Worm (Caenorhabditis elegans) whole organism, L4 larva: ENCODE data around the gene T19C3.4.

ENCODE experiments used
- D1046.2 ChIP-seq: fragments of 200-800 bp; sonication (Bioruptor generic); IDR thresholded peaks from 2 replicates; pipeline ENCODE4 v1.3.6; 2022; ENCODE audit warnings: missing genetic modification characterization, missing compliant biosample characterization
- F10B5.3 ChIP-seq: sonication (generic microtip); optimal IDR thresholded peaks from 2 replicates; lab custom pipeline; 2016; ENCODE audit warnings: mild to moderate bottlenecking, missing genetic modification characterization, missing compliant biosample characterization
- F26F4.8 ChIP-seq: fragments of 200-800 bp; sonication (Bioruptor generic); conservative IDR thresholded peaks from 2 replicates; pipeline ENCODE4 v1.3.6; 2022; ENCODE audit warnings: missing genetic modification characterization, missing compliant biosample characterization
- F37D6.2 ChIP-seq: sonication (generic microtip); optimal IDR thresholded peaks from 2 replicates; lab custom pipeline; 2016; ENCODE audit warnings: mild to moderate bottlenecking, missing genetic modification characterization, missing compliant biosample characterization
- F49E8.2 ChIP-seq: sonication (generic microtip); optimal IDR thresholded peaks from 2 replicates; lab custom pipeline; 2016; ENCODE audit warnings: missing compliant biosample characterization, mild to moderate bottlenecking, missing genetic modification characterization, borderline replicate concordance
- R02D3.7 ChIP-seq: fragments of 150-350 bp; sonication (generic microtip); optimal IDR thresholded peaks from 3 replicates; lab custom pipeline; 2014; ENCODE audit warnings: missing biosample characterization, missing genetic modification characterization
- T26A8.4 ChIP-seq: fragments of 200-800 bp; sonication (Bioruptor generic); IDR thresholded peaks from 2 replicates; pipeline ENCODE4 v1.3.6; 2022; ENCODE audit warnings: missing genetic modification characterization, missing compliant biosample characterization
- Y105C5A.15 ChIP-seq: fragments of 200-800 bp; sonication (Bioruptor generic); IDR thresholded peaks from 2 replicates; pipeline ENCODE4 v1.3.6; 2022; ENCODE audit warnings: missing genetic modification characterization, missing compliant biosample characterization
- ZK337.2 ChIP-seq: fragments of 200-800 bp; sonication (Bioruptor generic); IDR thresholded peaks from 2 replicates; pipeline ENCODE4 v1.3.6; 2022; ENCODE audit warnings: missing genetic modification reagents, missing genetic modification characterization, missing compliant biosample characterization
- ZK546.5 ChIP-seq, 2 experiments: sonication (generic microtip); optimal IDR thresholded peaks; 2 replicates each; lab custom pipeline; 2017; ENCODE audit warnings: missing biosample characterization in 2 of 2, missing genetic modification characterization in 2 of 2
- aha-1 ChIP-seq: fragments of 150-350 bp; peaks from one replicate; lab custom pipeline; 2014; ENCODE audit warnings: missing biosample characterization, missing genetic modification characterization
- ama-1 ChIP-seq: fragments of 150-350 bp; optimal IDR thresholded peaks from 2 replicates; lab custom pipeline; 2014; ENCODE audit warnings: inconsistent platforms, mixed read lengths
- arid-1 ChIP-seq: fragments of 200-800 bp; sonication (Bioruptor generic); conservative IDR thresholded peaks from 2 replicates; pipeline ENCODE4 v1.3.6; 2022; ENCODE audit warnings: missing genetic modification reagents, missing genetic modification characterization, missing compliant biosample characterization
- ceh-62 ChIP-seq: sonication (generic microtip); optimal IDR thresholded peaks from 2 replicates; lab custom pipeline; 2017; ENCODE audit warnings: missing biosample characterization, missing genetic modification characterization
- cey-2 ChIP-seq: sonication (generic microtip); optimal IDR thresholded peaks from 3 replicates; lab custom pipeline; 2017; ENCODE audit warnings: missing genetic modification characterization, mild to moderate bottlenecking, missing compliant biosample characterization, antibody characterized with exemption, borderline replicate concordance; ENCODE audit not compliant: insufficient read depth
- daf-16 ChIP-seq, 3 experiments: sonication (generic microtip); optimal IDR thresholded peaks; 2 replicates each; lab custom pipeline; 2016 to 2017; ENCODE audit warnings: missing genetic modification characterization in 3 of 3, missing genetic modification reagents in 3 of 3, mild to moderate bottlenecking in 2 of 3, missing compliant biosample characterization in 2 of 3, missing biosample characterization in 1 of 3, moderate library complexity in 1 of 3
- dmd-6 ChIP-seq: fragments of 200-800 bp; sonication (Bioruptor generic); IDR thresholded peaks from 2 replicates; pipeline ENCODE4 v1.3.6; 2022; ENCODE audit warnings: missing genetic modification reagents, missing genetic modification characterization, missing compliant biosample characterization
- dmd-8 ChIP-seq: fragments of 200-800 bp; sonication (Bioruptor generic); IDR thresholded peaks from 2 replicates; pipeline ENCODE4 v1.3.6; 2022; ENCODE audit warnings: missing genetic modification characterization, missing compliant biosample characterization
- duxl-1 ChIP-seq: sonication (generic microtip); optimal IDR thresholded peaks from 2 replicates; lab custom pipeline; 2016; ENCODE audit warnings: mild to moderate bottlenecking, missing genetic modification characterization, moderate library complexity, missing compliant biosample characterization; ENCODE audit not compliant: poor library complexity
- dve-1 ChIP-seq: sonication (generic microtip); optimal IDR thresholded peaks from 2 replicates; lab custom pipeline; 2017; ENCODE audit warnings: antibody characterized with exemption, mild to moderate bottlenecking, missing genetic modification characterization, missing compliant biosample characterization; ENCODE audit not compliant: insufficient read depth
- fkh-10 ChIP-seq: fragments of 150-350 bp; optimal IDR thresholded peaks from 2 replicates; lab custom pipeline; 2014; ENCODE audit warnings: missing biosample characterization, missing genetic modification reagents, missing genetic modification characterization
- fos-1 ChIP-seq: fragments of 150-350 bp; optimal IDR thresholded peaks from 2 replicates; lab custom pipeline; 2014; ENCODE audit warnings: missing biosample characterization, missing genetic modification characterization
- gei-8 ChIP-seq: fragments of 200-800 bp; sonication (Bioruptor generic); optimal IDR thresholded peaks from 2 replicates; lab custom pipeline; 2018; ENCODE audit warnings: mild to moderate bottlenecking, missing genetic modification characterization, missing compliant biosample characterization
- hif-1 ChIP-seq, 2 experiments: sonication (generic microtip); optimal IDR thresholded peaks; 2 replicates each; lab custom pipeline; 2016 to 2017; ENCODE audit warnings: missing compliant biosample characterization in 2 of 2, missing genetic modification characterization in 2 of 2, missing genetic modification reagents in 2 of 2, missing genotype in 2 of 2, mild to moderate bottlenecking in 1 of 2
- hlh-30 ChIP-seq: sonication (generic microtip); optimal IDR thresholded peaks from 2 replicates; lab custom pipeline; 2017; ENCODE audit warnings: antibody characterized with exemption, mild to moderate bottlenecking, missing genetic modification characterization, missing compliant biosample characterization; ENCODE audit not compliant: insufficient read depth
- jun-1 ChIP-seq: fragments of 150-350 bp; optimal IDR thresholded peaks from 2 replicates; lab custom pipeline; 2014; ENCODE audit warnings: missing biosample characterization, missing genetic modification reagents, missing genetic modification characterization
- lin-38 ChIP-seq: fragments of 200-800 bp; sonication (Bioruptor generic); IDR thresholded peaks from 2 replicates; pipeline ENCODE4 v1.3.6; 2022; ENCODE audit warnings: missing genetic modification reagents, missing genetic modification characterization, missing compliant biosample characterization
- lin-39 ChIP-seq: fragments of 150-350 bp; optimal IDR thresholded peaks from 2 replicates; lab custom pipeline; 2014; ENCODE audit warnings: missing biosample characterization, missing genetic modification reagents, missing genetic modification characterization
- lir-3 ChIP-seq: sonication (generic microtip); optimal IDR thresholded peaks from 2 replicates; lab custom pipeline; 2016; ENCODE audit warnings: mild to moderate bottlenecking, missing genetic modification characterization, missing compliant biosample characterization
- lsy-2 ChIP-seq, 2 experiments: fragments of 150-350 bp in 1 of 2; sonication (generic microtip) in 1 of 2; optimal IDR thresholded peaks; 2 replicates each; lab custom pipeline; 2014 to 2017; ENCODE audit warnings: missing biosample characterization in 2 of 2, missing genetic modification characterization in 2 of 2
- mdl-1 ChIP-seq, 2 experiments: fragments of 150-350 bp in 1 of 2; sonication (generic microtip) in 1 of 2; optimal IDR thresholded peaks; 2 replicates each; lab custom pipeline; 2014 to 2017; ENCODE audit warnings: missing biosample characterization in 2 of 2, missing genetic modification characterization in 2 of 2
- mdt-29 ChIP-seq: fragments of 200-800 bp; sonication (Bioruptor generic); IDR thresholded peaks from 2 replicates; pipeline ENCODE4 v1.3.6; 2022; ENCODE audit warnings: missing genetic modification reagents, missing genetic modification characterization, missing compliant biosample characterization
- mep-1 ChIP-seq: fragments of 150-350 bp; sonication (generic microtip); optimal IDR thresholded peaks from 3 replicates; lab custom pipeline; 2014; ENCODE audit warnings: missing biosample characterization, missing genetic modification characterization
- nhr-10 ChIP-seq: fragments of 150-350 bp; optimal IDR thresholded peaks from 2 replicates; lab custom pipeline; 2014; ENCODE audit warnings: missing biosample characterization, missing genetic modification characterization
- nhr-11 ChIP-seq: fragments of 150-350 bp; optimal IDR thresholded peaks from 2 replicates; lab custom pipeline; 2014; ENCODE audit warnings: missing biosample characterization, missing genetic modification characterization
- nhr-28 ChIP-seq: fragments of 150-350 bp; optimal IDR thresholded peaks from 2 replicates; lab custom pipeline; 2014; ENCODE audit warnings: missing biosample characterization, missing genetic modification characterization
- nhr-6 ChIP-seq: fragments of 150-350 bp; optimal IDR thresholded peaks from 2 replicates; lab custom pipeline; 2014; ENCODE audit warnings: missing biosample characterization, missing genetic modification characterization
- nhr-77 ChIP-seq: fragments of 150-350 bp; optimal IDR thresholded peaks from 2 replicates; lab custom pipeline; 2014; ENCODE audit warnings: missing biosample characterization, missing genetic modification characterization
- rbr-2 ChIP-seq: sonication (generic microtip); optimal IDR thresholded peaks from 2 replicates; lab custom pipeline; 2016; ENCODE audit warnings: missing genotype, missing genetic modification characterization, missing compliant biosample characterization
- skn-1 ChIP-seq: fragments of 150-350 bp; optimal IDR thresholded peaks from 2 replicates; lab custom pipeline; 2014; ENCODE audit warnings: missing biosample characterization, missing genetic modification characterization
- spr-3 ChIP-seq: fragments of 200-800 bp; sonication (Bioruptor generic); optimal IDR thresholded peaks from 2 replicates; lab custom pipeline; 2018; ENCODE audit warnings: mild to moderate bottlenecking, missing genetic modification characterization, missing compliant biosample characterization
- unc-62 ChIP-seq, 3 experiments: fragments of 150-350 bp in 1 of 3; sonication (generic microtip); optimal IDR thresholded peaks in 2 of 3; peaks in 1 of 3; 1 replicate in 1 of 3; 2 replicates in 2 of 3; lab custom pipeline; 2014 to 2017; ENCODE audit warnings: missing biosample characterization in 3 of 3, missing genetic modification characterization in 3 of 3, missing genetic modification reagents in 3 of 3, missing genotype in 1 of 3
- zag-1 ChIP-seq: fragments of 150-350 bp; optimal IDR thresholded peaks from 2 replicates; lab custom pipeline; 2014; ENCODE audit warnings: missing biosample characterization, missing genetic modification characterization
- zfp-2 ChIP-seq: sonication (generic microtip); optimal IDR thresholded peaks from 2 replicates; lab custom pipeline; 2016; ENCODE audit warnings: mild to moderate bottlenecking, missing genetic modification characterization, missing compliant biosample characterization
- zfp-3 ChIP-seq: fragments of 200-800 bp; sonication (Bioruptor generic); conservative IDR thresholded peaks from 2 replicates; pipeline ENCODE4 v1.3.6; 2022; ENCODE audit warnings: missing genetic modification reagents, missing genetic modification characterization, missing compliant biosample characterization

Gene T19C3.4

DNA sequence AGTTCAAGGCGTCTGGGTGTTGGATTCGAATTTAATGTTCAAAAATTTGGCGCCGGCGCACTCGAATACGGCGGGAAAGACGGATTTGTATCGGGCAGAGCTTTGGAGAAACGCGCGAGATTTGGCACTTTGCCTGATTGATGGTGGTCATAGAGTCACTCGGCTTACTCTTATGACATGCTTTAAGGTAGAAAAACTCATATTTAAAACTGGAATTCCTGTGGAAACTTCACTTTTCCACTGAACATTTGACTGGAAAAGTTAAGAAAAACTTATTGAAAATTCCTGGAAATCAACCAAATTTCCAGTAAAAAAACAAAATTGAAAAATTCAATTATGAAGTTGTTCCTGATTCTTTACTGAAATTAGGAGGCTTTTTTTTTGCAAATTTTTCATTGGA lies 24.6 kb upstream of the T19C3.4 start:
- TF ChIP-seq skn-1 (tag; lab: Kevin White, UChicago) = no peak
- TF ChIP-seq unc-62 (GFP tag; optimal IDR thresholded peaks at IDR 0.05 in 1 of 2; lab: Kevin White, UChicago) = peak in 1 of 2 experiments; percentile 57
- no peak for TF ChIP-seq unc-62 (tag; optimal IDR thresholded peaks at IDR 0.05; lab: Kevin White, UChicago)
- no peak for TF ChIP-seq lin-39 (tag; lab: Kevin White, UChicago)
- no peak for TF ChIP-seq mdl-1 (tag; optimal IDR thresholded peaks at IDR 0.05; lab: Kevin White, UChicago)
- TF ChIP-seq, all 104 proteins: peak for 1

DNA sequence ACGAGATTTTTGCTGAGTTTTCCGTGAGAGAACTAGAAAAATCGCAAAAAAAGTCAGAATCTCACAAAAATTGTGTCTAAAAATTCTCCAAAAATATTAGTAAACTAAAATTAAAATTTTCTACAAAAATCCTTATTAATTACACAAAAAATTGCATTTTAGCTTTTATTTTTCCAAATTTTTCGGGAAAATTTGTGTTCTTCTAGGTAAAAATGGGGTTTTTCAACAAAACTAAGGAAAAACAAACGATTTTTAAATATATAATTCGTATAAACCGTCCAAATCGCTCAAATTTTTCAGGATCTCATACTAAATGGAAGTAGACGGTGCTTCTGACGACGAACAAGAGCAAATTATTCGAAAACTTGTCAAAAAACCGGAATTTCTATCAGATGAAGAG lies 21.7 kb upstream of the T19C3.4 start, which contains the start of gene W06E11.1:
W06E11.1 (plus strand) TSS at position 301 of the 400 bp plus-strand sequence.
- TF ChIP-seq lin-38 (peak; percentile 38), dve-1 (tag; lab: Kevin White, UChicago) (no peak)
- TF ChIP-seq, all 104 proteins: peak for 1

DNA sequence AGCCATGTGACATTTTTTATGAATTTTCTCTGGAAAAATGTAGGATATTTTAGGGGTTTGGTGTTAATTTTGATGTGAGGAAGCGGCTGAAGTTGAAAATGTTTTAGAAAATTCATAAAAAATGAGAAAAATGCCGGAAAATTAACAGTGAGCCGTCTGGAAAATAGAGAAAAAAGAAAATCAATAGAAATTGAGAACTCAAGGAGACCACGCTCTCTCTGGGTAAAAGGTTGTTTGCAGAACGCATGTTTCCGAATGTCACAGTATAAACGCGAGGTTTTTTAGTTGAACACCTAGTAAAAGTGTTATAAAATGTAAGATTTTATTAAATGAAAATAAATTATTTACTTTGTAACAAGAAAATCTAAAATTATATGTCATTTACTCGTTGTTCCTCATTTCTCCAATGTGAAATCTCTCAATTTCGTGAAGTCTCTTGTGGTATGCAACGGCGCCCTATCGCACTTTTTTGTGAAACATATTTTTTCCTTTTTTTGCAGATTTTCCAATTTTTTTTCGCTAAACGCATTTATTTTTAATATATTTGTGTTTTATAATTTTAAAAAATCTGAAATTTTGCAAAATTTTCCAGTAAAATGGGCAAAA lies 20.2 kb upstream of the T19C3.4 start, which contains the start of the genes tag-266 and tag-267:
tag-266 (minus strand) TSS at position 29 of the 606 bp plus-strand sequence.
tag-267 (plus strand) TSS at position 593 of the 606 bp plus-strand sequence.
- TF ChIP-seq zfp-3 (GFP tag; lab: Robert Waterston, UW) (no peak), hif-1 (tag; optimal IDR thresholded peaks at IDR 0.05; lab: Kevin White, UChicago) (peak in 1 of 2 experiments; percentile 91), nhr-28 (tag; lab: Kevin White, UChicago) (peak; percentile 33), unc-62 (GFP tag; optimal IDR thresholded peaks at IDR 0.05 in 1 of 2; lab: Kevin White, UChicago) (no peak), unc-62 (tag; optimal IDR thresholded peaks at IDR 0.05; lab: Kevin White, UChicago) (no peak), nhr-11 (tag; lab: Kevin White, UChicago) (peak; percentile 44), jun-1 (tag; lab: Kevin White, UChicago) (no peak), ZK546.5 (tag; optimal IDR thresholded peaks at IDR 0.05; lab: Kevin White, UChicago) (no peak), nhr-10 (tag; lab: Kevin White, UChicago) (no peak), cey-2 (tag; lab: Kevin White, UChicago) (no peak), T26A8.4 (no peak), rbr-2 (tag; lab: Kevin White, UChicago) (peak; percentile 76), R02D3.7 (tag; lab: Kevin White, UChicago) (no peak), aha-1 (tag; lab: Kevin White, UChicago) (peak; percentile 63), F49E8.2 (no peak), daf-16 (GFP tag; optimal IDR thresholded peaks at IDR 0.05; lab: Kevin White, UChicago) (no peak), daf-16 (tag; optimal IDR thresholded peaks at IDR 0.05; lab: Kevin White, UChicago) (peak; percentile 32), F10B5.3 (tag; lab: Kevin White, UChicago) (no peak), dmd-6 (GFP tag; lab: Robert Waterston, UW) (no peak; the same call in 1 of the 2 replicates), F37D6.2 (tag; lab: Kevin White, UChicago) (peak; percentile 69), ama-1 (lab: Kevin White, UChicago) (no peak), lsy-2 (tag; optimal IDR thresholded peaks at IDR 0.05; lab: Kevin White, UChicago) (peak in 1 of 2 experiments; percentile 73), dmd-8 (GFP tag; lab: Robert Waterston, UW) (no peak), lir-3 (tag; lab: Kevin White, UChicago) (peak; percentile 46), spr-3 (GFP tag; lab: Kevin White, UChicago) (no peak), hlh-30 (peak; percentile 57), nhr-77 (tag; lab: Kevin White, UChicago) (peak; percentile 91), duxl-1 (no peak), zfp-2 (tag; lab: Kevin White, UChicago) (no peak), gei-8 (GFP tag; lab: Kevin White, UChicago) (no peak), mdt-29 (no peak), F26F4.8 (GFP tag; lab: Robert Waterston, UW) (no peak), D1046.2 (GFP tag; lab: Robert Waterston, UW) (no peak), ZK337.2 (GFP tag; lab: Robert Waterston, UW) (peak; percentile 16; the same call in 1 of the 2 replicates), dve-1 (tag; lab: Kevin White, UChicago) (peak; percentile 47), zag-1 (no peak), ceh-62 (tag; lab: Kevin White, UChicago) (no peak), skn-1 (tag; lab: Kevin White, UChicago) (no peak), fkh-10 (GFP tag; lab: Kevin White, UChicago) (peak; percentile 62), arid-1 (GFP tag; lab: Robert Waterston, UW) (no peak), mep-1 (tag; lab: Kevin White, UChicago) (peak; percentile 78), nhr-6 (peak; percentile 1), fos-1 (tag; lab: Kevin White, UChicago) (no peak), Y105C5A.15 (GFP tag; lab: Robert Waterston, UW) (no peak)
